Worm (Caenorhabditis elegans) whole organism, L1 larva: Measurements from ENCODE around the gene T18D3.6.

Source experiments
- F16B12.6 ChIP-seq: fragments of 150-350 bp; optimal IDR thresholded peaks from 2 replicates; lab custom pipeline; 2014; ENCODE audit warnings: missing biosample characterization, missing genetic modification characterization
- alr-1 ChIP-seq: fragments of 200-800 bp; sonication (Bioruptor generic); optimal IDR thresholded peaks from 2 replicates; lab custom pipeline; 2018; ENCODE audit warnings: borderline replicate concordance, mild to moderate bottlenecking, missing genetic modification characterization, missing compliant biosample characterization
- blmp-1 ChIP-seq: fragments of 150-350 bp; optimal IDR thresholded peaks from 2 replicates; lab custom pipeline; 2014; ENCODE audit warnings: missing biosample characterization, missing genetic modification characterization
- elt-3 ChIP-seq, 6 experiments: fragments of 150-350 bp in 1 of 6; sonication (generic microtip); optimal IDR thresholded peaks; 2 replicates each; lab custom pipeline; 2017 to 2018; ENCODE audit warnings: missing biosample characterization in 6 of 6, missing genetic modification characterization in 6 of 6, inconsistent platforms in 1 of 6
- sup-37 ChIP-seq: fragments of 200-800 bp; sonication (Bioruptor generic); optimal IDR thresholded peaks from 2 replicates; lab custom pipeline; 2018; ENCODE audit warnings: mild to moderate bottlenecking, missing genetic modification characterization, missing compliant biosample characterization

DNA sequence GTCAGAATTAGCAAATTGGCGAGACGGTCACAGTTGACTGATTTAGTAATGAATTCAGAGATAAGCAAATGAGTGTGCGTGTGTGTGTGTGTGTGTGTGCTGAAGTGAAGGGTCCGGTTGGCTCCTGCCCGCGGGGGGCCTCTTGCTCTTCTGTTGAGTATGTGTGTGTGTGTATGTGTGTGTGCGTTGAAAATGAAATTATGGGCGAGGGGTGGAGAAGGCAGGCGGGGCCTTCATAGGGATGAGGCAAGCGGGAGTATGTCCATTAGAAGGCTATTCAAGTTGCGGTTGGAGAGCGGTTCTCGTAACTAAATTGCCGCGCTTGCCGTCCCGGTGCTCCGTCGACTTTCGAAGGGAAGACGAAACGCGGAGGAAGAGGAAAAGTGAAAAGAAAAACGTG lies 42.4 kb upstream of the T18D3.6 start:
- TF ChIP-seq elt-3 (tag; optimal IDR thresholded peaks at IDR 0.05; lab: Kevin White, UChicago) (no peak), alr-1 (tag; lab: Kevin White, UChicago) (no peak), F16B12.6 (tag; lab: Kevin White, UChicago) (no peak), sup-37 (no peak), blmp-1 (no peak)
